Fruit fly (Drosophila melanogaster): ENCODE measurements around the gene Cap-D3.

DNA sequence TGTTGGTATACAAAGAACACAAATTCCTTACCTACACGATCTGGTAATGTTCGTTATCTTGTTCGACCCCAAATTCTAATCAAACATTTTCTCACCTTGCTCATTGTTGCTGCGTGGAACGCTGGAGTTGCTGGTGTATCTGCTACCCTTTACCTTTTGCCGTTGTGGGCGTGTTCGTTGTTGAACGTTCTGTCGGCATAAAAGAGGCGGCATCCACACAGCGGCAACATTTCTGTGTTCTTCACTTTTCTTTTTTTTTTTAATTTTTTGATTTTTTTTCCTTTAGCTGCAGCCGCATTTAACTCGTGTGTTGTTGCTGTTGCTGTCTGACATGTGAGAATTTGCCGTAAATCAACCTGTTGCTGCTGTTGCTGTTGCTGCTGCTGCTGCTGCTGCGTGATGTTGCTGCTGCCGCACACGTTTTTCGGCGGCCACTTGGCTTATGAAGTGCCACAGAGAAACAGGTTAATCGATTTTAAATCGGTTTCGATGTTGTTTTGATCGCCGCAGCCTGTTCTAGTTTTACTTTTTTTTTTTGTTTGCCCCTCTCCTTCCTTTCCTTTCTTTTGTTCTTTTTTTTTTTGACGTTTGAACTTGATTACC, 35.8 kb upstream of the Cap-D3 start:
- TF ChIP-seq Myc (optimal IDR thresholded peaks at IDR 0.05) (no peak), h (optimal IDR thresholded peaks at IDR 0.05) (no peak), psq (optimal IDR thresholded peaks at IDR 0.05) (no peak), ttk (optimal IDR thresholded peaks at IDR 0.05) (no peak), Sin3A (optimal IDR thresholded peaks at IDR 0.05) (no peak), insv (optimal IDR thresholded peaks at IDR 0.05) (no peak)

All from Kc167 (cell line).